Worm (Caenorhabditis elegans) whole organism, L1 larva: Measurements from ENCODE around the gene gld-3.

Source experiments
- C34B4.2 ChIP-seq: sonication (generic microtip); optimal IDR thresholded peaks from 2 replicates; lab custom pipeline; 2017; ENCODE audit warnings: mild to moderate bottlenecking, missing genetic modification characterization, missing compliant biosample characterization
- ceh-8 ChIP-seq: fragments of 200-800 bp; sonication (Bioruptor generic); optimal IDR thresholded peaks from 2 replicates; lab custom pipeline; 2018; ENCODE audit warnings: mild to moderate bottlenecking, missing genetic modification characterization, moderate library complexity, missing compliant biosample characterization
- elt-3 ChIP-seq, 6 experiments: fragments of 150-350 bp in 1 of 6; sonication (generic microtip); optimal IDR thresholded peaks; 2 replicates each; lab custom pipeline; 2017 to 2018; ENCODE audit warnings: missing biosample characterization in 6 of 6, missing genetic modification characterization in 6 of 6, inconsistent platforms in 1 of 6
- fkh-10 ChIP-seq: sonication (generic microtip); optimal IDR thresholded peaks from 2 replicates; lab custom pipeline; 2017; ENCODE audit warnings: missing biosample characterization, missing genetic modification reagents, missing genetic modification characterization
- fos-1 ChIP-seq: fragments of 150-350 bp; optimal IDR thresholded peaks from 2 replicates; lab custom pipeline; 2014; ENCODE audit warnings: missing biosample characterization, missing genetic modification characterization
- lin-35 ChIP-seq, 2 experiments: fragments of 150-350 bp; optimal IDR thresholded peaks; 2 replicates each; lab custom pipeline; 2014; ENCODE audit warnings: missing biosample characterization in 2 of 2, missing genetic modification characterization in 2 of 2, missing genetic modification reagents in 2 of 2
- lsy-2 ChIP-seq, 2 experiments: fragments of 150-350 bp; optimal IDR thresholded peaks; 2 replicates each; lab custom pipeline; 2014; ENCODE audit warnings: missing biosample characterization in 2 of 2, missing genetic modification characterization in 2 of 2
- nhr-11 ChIP-seq: fragments of 150-350 bp; optimal IDR thresholded peaks from 2 replicates; lab custom pipeline; 2014; ENCODE audit warnings: missing biosample characterization, missing genetic modification characterization
- nhr-237 ChIP-seq: fragments of 150-350 bp; optimal IDR thresholded peaks from 2 replicates; lab custom pipeline; 2014; ENCODE audit warnings: missing biosample characterization, missing genetic modification characterization
- pag-3 ChIP-seq: sonication (generic microtip); optimal IDR thresholded peaks from 2 replicates; lab custom pipeline; 2017; ENCODE audit warnings: missing genetic modification characterization, mild to moderate bottlenecking, missing compliant biosample characterization, antibody characterized with exemption, borderline replicate concordance; ENCODE audit not compliant: insufficient read depth
- pqm-1 ChIP-seq: sonication (generic microtip); optimal IDR thresholded peaks from 3 replicates; lab custom pipeline; 2017; ENCODE audit warnings: missing biosample characterization, missing genetic modification characterization
- skn-1 ChIP-seq: fragments of 150-350 bp; optimal IDR thresholded peaks from 2 replicates; lab custom pipeline; 2014; ENCODE audit warnings: missing biosample characterization, missing genetic modification characterization
- vab-15 ChIP-seq: sonication (generic microtip); optimal IDR thresholded peaks from 2 replicates; lab custom pipeline; 2017; ENCODE audit warnings: missing genotype, mild to moderate bottlenecking, missing genetic modification characterization, missing compliant biosample characterization
- zag-1 ChIP-seq: fragments of 150-350 bp; optimal IDR thresholded peaks from 2 replicates; lab custom pipeline; 2014; ENCODE audit warnings: missing biosample characterization, missing genetic modification characterization

ce11 chrII:7090852-7091251, 41.6 kb upstream of the gld-3 start:
- no peak for TF ChIP-seq nhr-237 (tag; lab: Kevin White, UChicago)
- no peak for TF ChIP-seq skn-1 (tag; lab: Kevin White, UChicago)
- TF ChIP-seq lsy-2 (tag; optimal IDR thresholded peaks at IDR 0.05; lab: Kevin White, UChicago) = no peak
- no peak for TF ChIP-seq nhr-11 (tag; lab: Kevin White, UChicago)
- no peak for TF ChIP-seq ceh-8
- TF ChIP-seq fos-1 (tag; lab: Kevin White, UChicago) = no peak
- no peak for TF ChIP-seq C34B4.2 (tag; lab: Kevin White, UChicago)
- TF ChIP-seq pag-3 (tag; lab: Kevin White, UChicago) = no peak
- no peak for TF ChIP-seq vab-15 (tag; lab: Kevin White, UChicago)
- TF ChIP-seq fkh-10 (GFP tag; lab: Kevin White, UChicago) = no peak
- TF ChIP-seq lin-35 (GFP tag; optimal IDR thresholded peaks at IDR 0.05; lab: Kevin White, UChicago) = no peak
- no peak for TF ChIP-seq elt-3 (tag; optimal IDR thresholded peaks at IDR 0.05; lab: Kevin White, UChicago)
- TF ChIP-seq pqm-1 (tag; lab: Kevin White, UChicago) = no peak
- no peak for TF ChIP-seq zag-1 (tag; lab: Kevin White, UChicago)
